Worm (Caenorhabditis elegans) whole organism, L1 larva: ENCODE results near the gene zig-12.

Source experiments
- ama-1 ChIP-seq: fragments of 150-350 bp; optimal IDR thresholded peaks from 2 replicates; lab custom pipeline; 2014
- efl-3 ChIP-seq: fragments of 200-800 bp; sonication (Bioruptor generic); optimal IDR thresholded peaks from 2 replicates; lab custom pipeline; 2018; ENCODE audit warnings: mild to moderate bottlenecking, missing genetic modification characterization, missing compliant biosample characterization
- lsy-2 ChIP-seq, 2 experiments: fragments of 150-350 bp; optimal IDR thresholded peaks; 2 replicates each; lab custom pipeline; 2014; ENCODE audit warnings: missing biosample characterization in 2 of 2, missing genetic modification characterization in 2 of 2
- mep-1 ChIP-seq: fragments of 150-350 bp; optimal IDR thresholded peaks from 2 replicates; lab custom pipeline; 2014; ENCODE audit warnings: missing biosample characterization, missing genetic modification characterization
- nhr-28 ChIP-seq: fragments of 150-350 bp; optimal IDR thresholded peaks from 2 replicates; lab custom pipeline; 2014; ENCODE audit warnings: missing biosample characterization, missing genetic modification characterization
- nhr-47 ChIP-seq: sonication (generic microtip); optimal IDR thresholded peaks from 2 replicates; lab custom pipeline; 2016; ENCODE audit warnings: mild to moderate bottlenecking, missing genetic modification characterization, moderate library complexity, missing compliant biosample characterization
- nhr-76 ChIP-seq: sonication (generic microtip); optimal IDR thresholded peaks from 2 replicates; lab custom pipeline; 2017; ENCODE audit warnings: missing biosample characterization, missing genetic modification characterization
- snpc-4 ChIP-seq: fragments of 150-350 bp; optimal IDR thresholded peaks from 2 replicates; lab custom pipeline; 2014; ENCODE audit warnings: missing biosample characterization, missing genetic modification characterization
- ztf-11 ChIP-seq, 2 experiments: sonication (generic microtip); optimal IDR thresholded peaks; 2 replicates each; lab custom pipeline; 2016 to 2017; ENCODE audit warnings: missing genetic modification characterization in 2 of 2, missing biosample characterization in 1 of 2, missing compliant biosample characterization in 1 of 2

DNA sequence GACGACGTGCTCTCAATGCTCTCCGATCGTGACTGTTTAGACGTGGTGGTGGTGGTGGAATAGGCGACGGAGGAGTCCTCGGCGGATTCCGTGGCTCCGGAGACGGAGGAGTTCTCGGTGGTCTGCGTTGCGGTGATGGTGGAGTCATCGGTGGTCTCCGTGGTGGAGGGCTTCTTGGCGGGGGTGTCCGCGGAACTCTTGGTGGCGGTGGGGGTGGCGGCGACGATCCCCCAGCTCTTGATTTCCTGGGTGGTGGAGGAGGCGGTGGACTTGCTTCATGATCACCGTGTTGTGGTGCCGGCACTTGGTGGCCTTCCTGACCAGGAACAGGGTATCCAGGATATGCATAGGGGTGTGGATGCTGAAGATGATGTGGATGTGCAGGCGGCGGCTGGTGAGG is 41.8 kb downstream of the zig-12 start:
- no peak for TF ChIP-seq mep-1 (tag; lab: Kevin White, UChicago)
- no peak for TF ChIP-seq nhr-28 (tag; lab: Kevin White, UChicago)
- no peak for TF ChIP-seq snpc-4
- no peak for TF ChIP-seq lsy-2 (tag; optimal IDR thresholded peaks at IDR 0.05; lab: Kevin White, UChicago)
- TF ChIP-seq nhr-76 (tag; lab: Kevin White, UChicago) = no peak
- TF ChIP-seq ama-1 (lab: Kevin White, UChicago) = no peak
- no peak for TF ChIP-seq ztf-11 (tag; optimal IDR thresholded peaks at IDR 0.05; lab: Kevin White, UChicago)
- no peak for TF ChIP-seq efl-3 (GFP tag; lab: Kevin White, UChicago)
- TF ChIP-seq nhr-47 (tag; lab: Kevin White, UChicago) = no peak
